Fruit fly (Drosophila melanogaster) Kc167 (cell line): ENCODE results near the gene CG43138.

Experiments
- psq ChIP-seq: fragments of >200 bp; optimal IDR thresholded peaks from 2 replicates; lab custom pipeline; 2017; ENCODE audit warnings: missing external identifiers
- ttk ChIP-seq: sonication (Bioruptor generic); optimal IDR thresholded peaks from 2 replicates; lab custom pipeline; 2017; ENCODE audit warnings: missing external identifiers

DNA sequence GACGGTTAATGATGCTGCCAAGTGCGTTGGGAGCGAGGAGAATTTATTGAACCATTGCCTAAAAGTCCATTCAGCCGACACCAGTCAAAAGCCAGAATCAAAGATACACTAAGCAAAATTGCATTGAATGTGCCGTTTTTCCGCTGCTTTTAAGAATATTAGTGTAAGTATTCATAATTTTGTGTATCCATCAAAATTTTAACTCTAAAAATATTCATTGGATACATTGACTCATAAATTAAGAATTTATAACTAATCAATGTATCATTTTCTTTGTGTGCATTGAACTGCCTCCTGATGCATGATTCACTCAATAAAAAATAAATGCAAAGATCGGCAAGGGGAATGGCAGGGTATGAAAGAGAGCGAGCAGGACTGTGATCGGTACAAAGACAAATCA is 30.5 kb downstream of the CG43138 start:
- TF ChIP-seq ttk (lab: Kevin White, UChicago) (no peak), psq (lab: Kevin White, UChicago) (no peak)
